Worm (Caenorhabditis elegans): ENCODE data around the gene msp-55.

- TF ChIP-seq W03F9.2 (tag; optimal IDR thresholded peaks at IDR 0.05) (no peak), dao-5 (tag; optimal IDR thresholded peaks at IDR 0.05) (no peak)
Observed at ce11 chrIV:5085782-5086181, 30.0 kb upstream of the msp-55 start.
